Fruit fly (Drosophila melanogaster): Measurements from ENCODE around the gene CG33282.

DNA sequence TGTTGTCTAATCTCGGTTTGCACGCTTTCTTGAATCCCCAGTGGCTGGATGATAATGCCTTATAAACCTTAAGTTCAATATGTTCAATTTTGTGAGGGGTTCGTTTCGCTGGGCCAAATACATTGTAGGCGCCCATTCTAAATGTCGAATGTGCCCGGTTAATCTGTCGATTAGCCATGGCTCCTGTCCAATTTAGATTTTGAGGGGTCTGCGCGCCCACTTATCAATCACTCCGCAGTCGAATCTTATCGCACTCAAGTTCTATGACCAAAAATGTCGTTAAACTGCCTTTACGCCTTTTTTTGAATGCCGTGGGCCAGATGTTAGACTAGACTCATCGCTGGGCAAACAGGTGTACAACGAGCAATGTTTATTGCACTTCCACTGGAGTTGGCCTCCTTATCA is 29.6 kb upstream of the CG33282 start:
- TF ChIP-seq vri (GFP tag; optimal IDR thresholded peaks at IDR 0.05) (peak; percentile 59), CG10631 (GFP tag; optimal IDR thresholded peaks at IDR 0.05) (no peak), Eip78C (GFP tag) (no peak), Sox14 (GFP tag; optimal IDR thresholded peaks at IDR 0.05) (no peak), Ets21C (GFP tag; optimal IDR thresholded peaks at IDR 0.05) (no peak), fd85E (GFP tag; optimal IDR thresholded peaks at IDR 0.05) (no peak), CG11294 (GFP tag; IDR thresholded peaks at IDR 0.05) (no peak)
